Fruit fly (Drosophila melanogaster) whole organism, embryonic: Measurements from ENCODE around the gene CG2854.

Source experiments
- Aef1 ChIP-seq: fragments of 200-800 bp; sonication (Bioruptor generic); IDR thresholded peaks from 3 replicates; pipeline ENCODE4 v1.3.6; 2022; ENCODE audit warnings: missing biosample characterization, missing genetic modification characterization
- Bgb ChIP-seq: fragments of 200-800 bp; sonication (Bioruptor generic); IDR thresholded peaks from 2 replicates; pipeline ENCODE4 v1.3.6; 2022; ENCODE audit warnings: missing biosample characterization, missing genetic modification characterization; ENCODE audit not compliant: partially characterized antibody
- CG10431 ChIP-seq: fragments of 200-800 bp; sonication (Bioruptor generic); optimal IDR thresholded peaks from 3 replicates; lab custom pipeline; 2018; ENCODE audit warnings: missing biosample characterization, mild to moderate bottlenecking, missing genetic modification characterization
- CG10543 ChIP-seq: fragments of 200-800 bp; sonication (Bioruptor generic); optimal IDR thresholded peaks from 3 replicates; lab custom pipeline; 2017; ENCODE audit warnings: missing biosample characterization, mild to moderate bottlenecking, missing genetic modification characterization, moderate library complexity
- CG11398 ChIP-seq: fragments of 200-800 bp; sonication (Bioruptor generic); optimal IDR thresholded peaks from 2 replicates; lab custom pipeline; 2016; ENCODE audit warnings: missing biosample characterization, missing genetic modification characterization
- CG12659 ChIP-seq: fragments of 200-800 bp; sonication (Bioruptor generic); optimal IDR thresholded peaks from 3 replicates; lab custom pipeline; 2017; ENCODE audit warnings: mild to moderate bottlenecking, missing biosample characterization, missing genetic modification reagents, missing genetic modification characterization
- CG14710 ChIP-seq: fragments of 200-800 bp; sonication (Bioruptor generic); optimal IDR thresholded peaks from 3 replicates; lab custom pipeline; 2019; ENCODE audit warnings: missing biosample characterization, mild to moderate bottlenecking, missing genetic modification characterization, moderate library complexity
- CG16813 ChIP-seq: fragments of 200-800 bp; sonication (Bioruptor generic); IDR thresholded peaks from 3 replicates; pipeline ENCODE4 v1.3.6; 2022; ENCODE audit warnings: missing biosample characterization, missing genetic modification characterization; ENCODE audit not compliant: partially characterized antibody
- CG17361 ChIP-seq: fragments of 200-800 bp; sonication (Bioruptor generic); IDR thresholded peaks from 3 replicates; pipeline ENCODE4 v1.3.6; 2022; ENCODE audit warnings: missing biosample characterization, missing genetic modification characterization
- CG17802 ChIP-seq: fragments of 200-800 bp; sonication (Bioruptor generic); optimal IDR thresholded peaks from 2 replicates; lab custom pipeline; 2018; ENCODE audit warnings: missing biosample characterization, mild to moderate bottlenecking, missing genetic modification characterization, moderate library complexity
- CG2129 ChIP-seq: fragments of 200-800 bp; sonication (Bioruptor generic); IDR thresholded peaks from 2 replicates; pipeline ENCODE4 v1.3.6; 2022; ENCODE audit warnings: missing biosample characterization, missing genetic modification characterization; ENCODE audit not compliant: partially characterized antibody
- CG3726 ChIP-seq: fragments of 200-800 bp; sonication (Bioruptor generic); IDR thresholded peaks from 3 replicates; pipeline ENCODE4, ENCODE4 v1.3.6; 2022; ENCODE audit warnings: missing biosample characterization, missing genetic modification characterization
- CG5245 ChIP-seq: fragments of 200-800 bp; sonication (Bioruptor generic); optimal IDR thresholded peaks from 3 replicates; lab custom pipeline; 2016; ENCODE audit warnings: missing biosample characterization, missing genetic modification characterization
- CG6813 ChIP-seq: fragments of 200-800 bp; sonication (Bioruptor generic); optimal IDR thresholded peaks from 2 replicates; lab custom pipeline; 2017; ENCODE audit warnings: missing biosample characterization, missing genetic modification characterization, mild to moderate bottlenecking, moderate library complexity, missing genetic modification reagents
- CG8089 ChIP-seq: fragments of 200-800 bp; sonication (Bioruptor generic); optimal IDR thresholded peaks from 3 replicates; lab custom pipeline; 2016; ENCODE audit warnings: missing biosample characterization, missing genetic modification characterization
- CG8765 ChIP-seq: fragments of 200-800 bp; sonication (Bioruptor generic); IDR thresholded peaks from 2 replicates; pipeline ENCODE4 v1.3.6; 2022; ENCODE audit warnings: missing biosample characterization, missing genetic modification characterization
- CG9437 ChIP-seq: fragments of 200-800 bp; sonication (Bioruptor generic); optimal IDR thresholded peaks from 2 replicates; lab custom pipeline; 2018; ENCODE audit warnings: missing biosample characterization, mild to moderate bottlenecking, missing genetic modification characterization
- CTCF ChIP-seq: fragments of 200-800 bp; sonication (Bioruptor generic); optimal IDR thresholded peaks from 2 replicates; lab custom pipeline; 2017; ENCODE audit warnings: missing biosample characterization, mild to moderate bottlenecking, missing genetic modification characterization, moderate library complexity
- Chrac-16 ChIP-seq: fragments of 200-800 bp; sonication (Bioruptor generic); optimal IDR thresholded peaks from 3 replicates; lab custom pipeline; 2016; ENCODE audit warnings: missing biosample characterization, missing genetic modification characterization
- Dip3 ChIP-seq: fragments of 200-800 bp; sonication (Bioruptor generic); optimal IDR thresholded peaks from 3 replicates; lab custom pipeline; 2016; ENCODE audit warnings: missing biosample characterization, missing genetic modification characterization
- Doc3 ChIP-seq: fragments of 200-800 bp; sonication (Bioruptor generic); IDR thresholded peaks from 3 replicates; pipeline ENCODE4 v1.3.6; 2022; ENCODE audit warnings: missing biosample characterization, missing genetic modification characterization; ENCODE audit not compliant: partially characterized antibody
- ERR ChIP-seq: fragments of 200-800 bp; sonication (Bioruptor generic); optimal IDR thresholded peaks from 2 replicates; lab custom pipeline; 2016; ENCODE audit warnings: missing biosample characterization, missing genetic modification characterization
- Ets97D ChIP-seq: fragments of 200-800 bp; sonication (Bioruptor generic); optimal IDR thresholded peaks from 3 replicates; lab custom pipeline; 2016; ENCODE audit warnings: missing biosample characterization, missing genetic modification characterization
- Fer3 ChIP-seq: fragments of 200-800 bp; sonication (Bioruptor generic); optimal IDR thresholded peaks from 2 replicates; lab custom pipeline; 2018; ENCODE audit warnings: missing biosample characterization, mild to moderate bottlenecking, missing genetic modification characterization, moderate library complexity
- Mrtf ChIP-seq: fragments of 200-800 bp; sonication (Bioruptor generic); IDR thresholded peaks from 3 replicates; pipeline ENCODE4 v1.3.6; 2022; ENCODE audit warnings: missing biosample characterization, missing genetic modification characterization
- Myb ChIP-seq: fragments of 200-800 bp; sonication (Bioruptor generic); optimal IDR thresholded peaks from 2 replicates; lab custom pipeline; 2016; ENCODE audit warnings: missing biosample characterization, missing genetic modification characterization
- NFAT ChIP-seq: fragments of 200-800 bp; sonication (Bioruptor generic); IDR thresholded peaks from 2 replicates; pipeline ENCODE4 v1.3.6; 2022; ENCODE audit warnings: missing biosample characterization, missing genetic modification characterization
- NK7.1 ChIP-seq: fragments of 200-800 bp; sonication (Bioruptor generic); optimal IDR thresholded peaks from 3 replicates; lab custom pipeline; 2016; ENCODE audit warnings: missing biosample characterization, missing genetic modification characterization
- Nf-YB ChIP-seq: fragments of 200-800 bp; sonication (Bioruptor generic); optimal IDR thresholded peaks from 3 replicates; lab custom pipeline; 2019; ENCODE audit warnings: missing biosample characterization, mild to moderate bottlenecking, missing genetic modification characterization, moderate library complexity
- Side ChIP-seq: fragments of 200-800 bp; sonication (Bioruptor generic); optimal IDR thresholded peaks from 2 replicates; lab custom pipeline; 2016; ENCODE audit warnings: missing biosample characterization, missing genetic modification characterization
- Six4 ChIP-seq: fragments of 200-800 bp; sonication (Bioruptor generic); optimal IDR thresholded peaks from 2 replicates; lab custom pipeline; 2016; ENCODE audit warnings: missing biosample characterization, missing genetic modification characterization
- TFAM ChIP-seq: fragments of 200-800 bp; sonication (Bioruptor generic); optimal IDR thresholded peaks from 2 replicates; lab custom pipeline; 2017; ENCODE audit warnings: missing biosample characterization, missing genetic modification characterization, inconsistent platforms
- Xbp1 ChIP-seq: fragments of 200-800 bp; sonication (Bioruptor generic); optimal IDR thresholded peaks from 3 replicates; lab custom pipeline; 2016; ENCODE audit warnings: missing biosample characterization, mild to moderate bottlenecking, missing genetic modification characterization
- br ChIP-seq: fragments of >200 bp; optimal IDR thresholded peaks from 2 replicates; lab custom pipeline; 2017
- btn ChIP-seq: fragments of 200-800 bp; sonication (Bioruptor generic); optimal IDR thresholded peaks from 2 replicates; lab custom pipeline; 2016; ENCODE audit warnings: missing biosample characterization, missing genetic modification characterization
- chif ChIP-seq, 2 experiments: fragments of 200-800 bp; sonication (Bioruptor generic); optimal IDR thresholded peaks; 3 replicates each; lab custom pipeline; 2016; ENCODE audit warnings: missing biosample characterization in 2 of 2, missing genetic modification characterization in 2 of 2
- emc ChIP-seq: fragments of 200-800 bp; sonication (Bioruptor generic); optimal IDR thresholded peaks from 2 replicates; lab custom pipeline; 2016; ENCODE audit warnings: missing biosample characterization, missing genetic modification characterization
- fd102C ChIP-seq: fragments of 200-800 bp; sonication (Bioruptor generic); optimal IDR thresholded peaks from 2 replicates; lab custom pipeline; 2018; ENCODE audit warnings: missing biosample characterization, mild to moderate bottlenecking, missing genetic modification characterization, moderate library complexity
- gsb ChIP-seq: fragments of 200-800 bp; sonication (Bioruptor generic); IDR thresholded peaks from 2 replicates; pipeline ENCODE4 v1.3.6; 2022; ENCODE audit warnings: missing biosample characterization, missing genetic modification characterization
- jing ChIP-seq: fragments of 200-800 bp; sonication (Bioruptor generic); optimal IDR thresholded peaks from 2 replicates; lab custom pipeline; 2018; ENCODE audit warnings: missing biosample characterization, mild to moderate bottlenecking, missing genetic modification characterization
- pfk ChIP-seq: fragments of 200-800 bp; sonication (Bioruptor generic); optimal IDR thresholded peaks from 2 replicates; lab custom pipeline; 2018; ENCODE audit warnings: missing biosample characterization, mild to moderate bottlenecking, missing genetic modification characterization, moderate library complexity
- sd ChIP-seq: fragments of 200-800 bp; sonication (Bioruptor generic); optimal IDR thresholded peaks from 3 replicates; lab custom pipeline; 2018; ENCODE audit warnings: missing biosample characterization, mild to moderate bottlenecking, missing genetic modification characterization, moderate library complexity
- sens ChIP-seq: fragments of 200-800 bp; sonication (Bioruptor generic); peaks from one replicate; lab custom pipeline; 2016; ENCODE audit warnings: missing biosample characterization, missing genetic modification characterization
- sens-2 ChIP-seq: fragments of 200-800 bp; sonication (Bioruptor generic); IDR thresholded peaks from 2 replicates; pipeline ENCODE4 v1.3.6; 2022; ENCODE audit warnings: missing biosample characterization, missing genetic modification characterization
- seq ChIP-seq: fragments of 200-800 bp; sonication (Bioruptor generic); IDR thresholded peaks from 2 replicates; pipeline ENCODE4 v1.3.6; 2022; ENCODE audit warnings: missing biosample characterization, missing genetic modification characterization
- sisA ChIP-seq: fragments of 200-800 bp; sonication (Bioruptor generic); IDR thresholded peaks from 2 replicates; pipeline ENCODE4 v1.3.6; 2022; ENCODE audit warnings: missing biosample characterization, missing genetic modification characterization
- sqz ChIP-seq: fragments of 200-800 bp; sonication (Bioruptor generic); optimal IDR thresholded peaks from 3 replicates; lab custom pipeline; 2018; ENCODE audit warnings: missing biosample characterization, mild to moderate bottlenecking, missing genetic modification characterization
- unc-4 ChIP-seq: fragments of 200-800 bp; sonication (Bioruptor generic); IDR thresholded peaks from 2 replicates; pipeline ENCODE4 v1.3.6; 2022; ENCODE audit warnings: missing biosample characterization, missing genetic modification characterization; ENCODE audit not compliant: partially characterized antibody
- vvl ChIP-seq: fragments of 200-800 bp; sonication (Bioruptor generic); IDR thresholded peaks from 2 replicates; pipeline ENCODE4 v1.3.6; 2022; ENCODE audit warnings: missing biosample characterization, missing genetic modification characterization

CG2854 gene

DNA sequence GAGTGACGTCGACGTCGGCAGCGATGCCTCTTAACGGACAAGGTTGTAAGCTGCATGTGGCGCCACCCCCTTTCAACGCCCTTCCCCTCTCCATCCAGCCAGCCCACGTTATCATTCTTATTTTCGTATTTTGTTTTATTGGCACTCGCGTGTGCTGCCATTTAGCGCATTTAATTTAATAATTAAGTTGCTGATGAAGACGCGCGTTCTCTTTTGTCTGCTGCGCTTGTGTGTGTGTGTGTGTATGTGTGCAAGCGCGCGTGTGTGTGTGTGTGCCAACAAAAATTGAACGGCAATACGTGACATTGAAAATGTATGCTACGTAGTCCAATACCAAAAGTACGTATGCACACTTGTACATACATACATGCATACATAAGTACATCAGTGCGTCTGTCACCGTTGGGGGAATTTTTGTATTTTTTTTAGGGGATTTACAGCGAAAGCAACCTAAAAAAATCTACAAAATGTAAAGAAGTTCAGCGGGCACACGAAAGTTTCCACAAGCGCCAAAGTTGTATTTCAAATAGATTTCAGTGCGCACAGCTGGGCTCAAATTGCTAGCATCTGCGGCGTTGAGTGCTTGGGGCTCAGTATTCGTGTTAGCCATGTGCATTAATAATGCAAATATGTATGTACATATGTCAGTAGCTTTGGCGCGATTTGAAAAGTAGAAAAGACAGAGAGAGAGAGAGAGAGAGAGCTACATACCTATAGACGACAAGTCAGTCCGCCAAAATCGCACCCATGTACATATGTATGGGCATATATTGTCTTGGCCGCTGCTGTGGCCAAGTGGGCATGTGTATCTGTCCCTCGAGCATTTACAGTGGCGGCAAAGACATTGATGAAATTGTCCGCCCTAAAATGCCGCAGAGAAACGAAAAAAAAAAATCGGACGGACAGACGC lies 25.1 kb upstream of the CG2854 start (continued):
- TF ChIP-seq btn (GFP tag; lab: Kevin White, UChicago): peak; percentile 50
- TF ChIP-seq Dip3 (GFP tag; lab: Kevin White, UChicago): peak; percentile 54
- peak; percentile 78 for TF ChIP-seq Aef1 (GFP tag; lab: Robert Waterston, UW)
- peak; percentile 68 for TF ChIP-seq CG8765 (GFP tag; lab: Robert Waterston, UW)
- peak; percentile 37 for TF ChIP-seq sd (tag; lab: Kevin White, UChicago)
- TF ChIP-seq CG14710 (tag; lab: Kevin White, UChicago): peak; percentile 74
- peak; percentile 85 for TF ChIP-seq CG12659 (GFP tag; lab: Kevin White, UChicago)
- TF ChIP-seq sens-2 (GFP tag; lab: Robert Waterston, UW): peak; percentile 78
- TF ChIP-seq sens (GFP tag; lab: Kevin White, UChicago): peak; percentile 98
- TF ChIP-seq CTCF (GFP tag; lab: Kevin White, UChicago): peak; percentile 38
- TF ChIP-seq CG17802: peak; percentile 66
- TF ChIP-seq NFAT (GFP tag; lab: Robert Waterston, UW): peak; percentile 60; the same call in 1 of the 2 replicates
- peak; percentile 72 for TF ChIP-seq CG5245 (GFP tag; lab: Kevin White, UChicago)
- TF ChIP-seq vvl: peak; percentile 91
- peak; percentile 75 for TF ChIP-seq Chrac-16
- no peak for TF ChIP-seq Bgb (GFP tag; lab: Robert Waterston, UW)
- no peak for TF ChIP-seq CG2129 (GFP tag; lab: Robert Waterston, UW)
- peak; percentile 74 for TF ChIP-seq jing (GFP tag; lab: Kevin White, UChicago)
- peak; percentile 77 for TF ChIP-seq Xbp1 (GFP tag; lab: Kevin White, UChicago)
- TF ChIP-seq CG10543 (GFP tag; lab: Kevin White, UChicago): peak; percentile 50
- TF ChIP-seq CG9437 (GFP tag; lab: Kevin White, UChicago): peak; percentile 79
- peak; percentile 78 to 86 for TF ChIP-seq chif (GFP tag; optimal IDR thresholded peaks at IDR 0.05; lab: Kevin White, UChicago)
- peak; percentile 89 for TF ChIP-seq CG17361
- peak; percentile 43 for TF ChIP-seq emc
- peak; percentile 77 for TF ChIP-seq CG11398 (GFP tag; lab: Kevin White, UChicago)
- TF ChIP-seq Six4 (GFP tag; lab: Kevin White, UChicago): peak; percentile 75
- peak; percentile 78 for TF ChIP-seq CG3726 (GFP tag; lab: Robert Waterston, UW)
- peak; percentile 35 for TF ChIP-seq NK7.1
- peak; percentile 21 for TF ChIP-seq TFAM (GFP tag; lab: Kevin White, UChicago)
- TF ChIP-seq seq (GFP tag; lab: Robert Waterston, UW): peak; percentile 87
- peak; percentile 41 for TF ChIP-seq Ets97D
- TF ChIP-seq sisA: peak; percentile 82
- TF ChIP-seq unc-4 (GFP tag; lab: Robert Waterston, UW): no peak
- TF ChIP-seq CG10431 (GFP tag; lab: Kevin White, UChicago): peak; percentile 53
- TF ChIP-seq Fer3 (tag; lab: Kevin White, UChicago): peak; percentile 76
- TF ChIP-seq pfk (GFP tag; lab: Kevin White, UChicago): no peak
- TF ChIP-seq Doc3 (GFP tag; lab: Robert Waterston, UW): no peak
- TF ChIP-seq fd102C (GFP tag; lab: Kevin White, UChicago): peak; percentile 11
- TF ChIP-seq CG6813 (GFP tag; lab: Kevin White, UChicago): peak; percentile 74
- peak; percentile 68 for TF ChIP-seq Myb (GFP tag; lab: Kevin White, UChicago)
- peak; percentile 49 for TF ChIP-seq Nf-YB
- peak; percentile 76 for TF ChIP-seq sqz (GFP tag; lab: Kevin White, UChicago)
- peak; percentile 65; the same call in 1 of the 2 replicates for TF ChIP-seq gsb (GFP tag; lab: Robert Waterston, UW)
- TF ChIP-seq br (lab: Kevin White, UChicago): no peak
- peak; percentile 78 for TF ChIP-seq Side (GFP tag; lab: Kevin White, UChicago)
- TF ChIP-seq ERR (GFP tag; lab: Kevin White, UChicago): peak; percentile 32
- TF ChIP-seq Mrtf: peak; percentile 81
- TF ChIP-seq CG8089: peak; percentile 82
- TF ChIP-seq CG16813 (GFP tag; lab: Robert Waterston, UW): no peak
